Fruit fly (Drosophila melanogaster) whole organism: ENCODE data around the gene Kif3C.

ENCODE experiments used
- CG8478 ChIP-seq: fragments of >200 bp; optimal IDR thresholded peaks from 2 replicates; lab custom pipeline; 2018; ENCODE audit warnings: inconsistent platforms
- Dll ChIP-seq: fragments of >200 bp; optimal IDR thresholded peaks from 2 replicates; lab custom pipeline; 2017
- EcR ChIP-seq, 2 experiments: fragments of >200 bp; optimal IDR thresholded peaks; 2 replicates each; lab custom pipeline; 2017; ENCODE audit warnings: missing biosample characterization in 2 of 2, missing genetic modification characterization in 2 of 2, missing genetic modification reagents in 2 of 2
- pan ChIP-seq: fragments of >200 bp; optimal IDR thresholded peaks from 2 replicates; lab custom pipeline; 2017
- psq ChIP-seq: fragments of >200 bp; optimal IDR thresholded peaks from 2 replicates; lab custom pipeline; 2017
- usp ChIP-seq: fragments of >200 bp; optimal IDR thresholded peaks from 2 replicates; lab custom pipeline; 2017; ENCODE audit warnings: missing biosample characterization, missing genetic modification characterization, mixed read lengths

dm6 chr4:1106114-1106513, 41.2 kb upstream of the Kif3C start:
- TF ChIP-seq pan (lab: Kevin White, UChicago): no peak
- no peak for TF ChIP-seq psq (lab: Kevin White, UChicago)
- TF ChIP-seq usp (GFP tag; lab: Kevin White, UChicago): no peak
- no peak for TF ChIP-seq CG8478 (lab: Kevin White, UChicago)
- no peak for TF ChIP-seq EcR (GFP tag; optimal IDR thresholded peaks at IDR 0.05; lab: Kevin White, UChicago)
- no peak for TF ChIP-seq Dll (lab: Kevin White, UChicago)
